Worm (Caenorhabditis elegans) whole organism, midembryonic: ENCODE results near the gene Y105C5B.17.

Experiments
- T22C8.4 ChIP-seq: fragments of 200-800 bp; sonication (Bioruptor generic); IDR thresholded peaks from 2 replicates; pipeline ENCODE4 v1.3.6; 2022; ENCODE audit warnings: missing genetic modification characterization, missing compliant biosample characterization
- cog-1 ChIP-seq: sonication (generic microtip); optimal IDR thresholded peaks from 2 replicates; lab custom pipeline; 2016; ENCODE audit warnings: missing genetic modification characterization, missing compliant biosample characterization
- flt-1 ChIP-seq: fragments of 200-800 bp; sonication (Bioruptor generic); IDR thresholded peaks from 2 replicates; pipeline ENCODE4 v1.3.6; 2022; ENCODE audit warnings: missing genetic modification characterization, missing compliant biosample characterization
- klf-2 ChIP-seq: fragments of 200-800 bp; sonication (Bioruptor generic); conservative IDR thresholded peaks from 2 replicates; pipeline ENCODE4 v1.3.6; 2022; ENCODE audit warnings: missing genetic modification reagents, missing genetic modification characterization, missing compliant biosample characterization
- ref-1 ChIP-seq: fragments of 200-800 bp; sonication (Bioruptor generic); conservative IDR thresholded peaks from 2 replicates; pipeline ENCODE4 v1.3.6; 2022; ENCODE audit warnings: missing genetic modification reagents, missing genetic modification characterization, missing compliant biosample characterization
- tab-1 ChIP-seq: fragments of 200-800 bp; sonication (Bioruptor generic); IDR thresholded peaks from 2 replicates; pipeline ENCODE4 v1.3.6; 2022; ENCODE audit warnings: missing genetic modification characterization, missing compliant biosample characterization
- ztf-23 ChIP-seq: fragments of 200-800 bp; sonication (Bioruptor generic); IDR thresholded peaks from 2 replicates; pipeline ENCODE4 v1.3.6; 2022; ENCODE audit warnings: missing genetic modification reagents, missing genetic modification characterization, missing compliant biosample characterization
- ztf-29 ChIP-seq: fragments of 200-800 bp; sonication (Bioruptor generic); IDR thresholded peaks from 2 replicates; pipeline ENCODE4 v1.3.6; 2022; ENCODE audit warnings: missing genetic modification reagents, missing genetic modification characterization, missing compliant biosample characterization

ce11 chrIV:15946507-15946906, 16.4 kb upstream of the Y105C5B.17 start, which contains the start of gene skr-10:
- TF ChIP-seq T22C8.4 (GFP tag; lab: Robert Waterston, UW) (no peak), ref-1 (GFP tag; lab: Robert Waterston, UW) (no peak), klf-2 (GFP tag; lab: Robert Waterston, UW) (no peak), ztf-23 (GFP tag; lab: Robert Waterston, UW) (no peak), tab-1 (GFP tag; lab: Robert Waterston, UW) (no peak), ztf-29 (GFP tag; lab: Robert Waterston, UW) (no peak), cog-1 (tag; lab: Kevin White, UChicago) (no peak), flt-1 (GFP tag; lab: Robert Waterston, UW) (no peak)
